Worm (Caenorhabditis elegans): Measurements from ENCODE around the gene nspg-14.

DNA sequence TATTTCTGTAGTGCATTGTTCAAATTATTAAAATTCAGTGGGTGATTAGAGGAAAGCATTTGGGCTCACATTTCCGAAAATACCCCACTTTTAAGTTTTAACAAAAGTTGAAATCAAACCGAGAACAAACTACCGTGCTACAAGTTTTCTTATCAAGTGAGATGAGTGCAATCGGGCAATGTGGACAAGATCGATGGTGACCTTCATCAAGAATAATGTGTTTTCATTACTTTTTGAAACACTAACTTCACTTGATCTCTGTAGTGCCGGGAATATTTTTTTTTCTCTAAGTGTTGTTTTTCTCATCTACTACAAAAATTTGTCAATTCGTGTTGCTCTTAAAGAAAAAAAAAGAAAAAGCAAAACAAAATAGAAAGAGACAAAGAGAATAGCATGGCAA lies 44.0 kb upstream of the nspg-14 start:
- TF ChIP-seq aly-2 (tag; optimal IDR thresholded peaks at IDR 0.05) (no peak), unc-62 (GFP tag; optimal IDR thresholded peaks at IDR 0.05) (no peak), nhr-23 (tag; optimal IDR thresholded peaks at IDR 0.05) (peak; percentile 32), snpc-4 (tag; optimal IDR thresholded peaks at IDR 0.05) (no peak)
